Worm (Caenorhabditis elegans) whole organism, mixed stage, embryonic: Measurements from ENCODE around the gene dod-23.

Experiments used
- blmp-1 ChIP-seq: fragments of 150-350 bp; optimal IDR thresholded peaks from 2 replicates; lab custom pipeline; 2014; ENCODE audit warnings: missing biosample characterization, missing genetic modification characterization
- drap-1 ChIP-seq: fragments of 200-800 bp; sonication (Bioruptor generic); optimal IDR thresholded peaks from 3 replicates; lab custom pipeline; 2018; ENCODE audit warnings: mild to moderate bottlenecking, missing genetic modification characterization, missing compliant biosample characterization
- lsy-2 ChIP-seq: fragments of 150-350 bp; optimal IDR thresholded peaks from 2 replicates; lab custom pipeline; 2014; ENCODE audit warnings: missing biosample characterization, missing genetic modification characterization
- mab-5 ChIP-seq: fragments of 150-350 bp; optimal IDR thresholded peaks from 2 replicates; lab custom pipeline; 2014; ENCODE audit warnings: missing biosample characterization, missing genetic modification characterization
- nhr-2 ChIP-seq: fragments of 150-350 bp; optimal IDR thresholded peaks from 2 replicates; lab custom pipeline; 2014; ENCODE audit warnings: missing biosample characterization, missing genetic modification characterization
- nhr-237 ChIP-seq: fragments of 150-350 bp; optimal IDR thresholded peaks from 2 replicates; lab custom pipeline; 2014; ENCODE audit warnings: missing biosample characterization, missing genetic modification characterization
- pha-4 ChIP-seq: fragments of 150-350 bp; optimal IDR thresholded peaks from 2 replicates; lab custom pipeline; 2018; ENCODE audit warnings: missing biosample characterization, missing genetic modification reagents, missing genetic modification characterization
- unc-39 ChIP-seq: fragments of 150-350 bp; optimal IDR thresholded peaks from 2 replicates; lab custom pipeline; 2014; ENCODE audit warnings: missing biosample characterization, missing genetic modification characterization

ce11 chrII:8370194-8370593 lies 28.8 kb downstream of the dod-23 start:
- TF ChIP-seq lsy-2 (no peak), drap-1 (GFP tag; lab: Kevin White, UChicago) (no peak), nhr-237 (tag; lab: Kevin White, UChicago) (no peak), nhr-2 (tag; lab: Kevin White, UChicago) (no peak), unc-39 (tag; lab: Kevin White, UChicago) (no peak), blmp-1 (tag; lab: Kevin White, UChicago) (no peak), pha-4 (no peak), mab-5 (tag; lab: Kevin White, UChicago) (no peak)
